Worm (Caenorhabditis elegans) whole organism, L2 larva: Measurements from ENCODE around the gene dcap-1.

Experiments
- C34F6.9 ChIP-seq: fragments of 150-350 bp; optimal IDR thresholded peaks from 2 replicates; lab custom pipeline; 2014; ENCODE audit warnings: missing biosample characterization, missing genetic modification characterization
- R02D3.7 ChIP-seq: fragments of 150-350 bp; optimal IDR thresholded peaks from 2 replicates; lab custom pipeline; 2014; ENCODE audit warnings: missing biosample characterization, missing genetic modification characterization
- Y55F3AM.14 ChIP-seq: fragments of 200-800 bp; sonication (Bioruptor generic); optimal IDR thresholded peaks from 2 replicates; lab custom pipeline; 2018; ENCODE audit warnings: mild to moderate bottlenecking, missing genetic modification characterization, missing compliant biosample characterization
- ZK546.5 ChIP-seq: sonication (generic microtip); optimal IDR thresholded peaks from 2 replicates; lab custom pipeline; 2017; ENCODE audit warnings: missing biosample characterization, missing genetic modification characterization
- alr-1 ChIP-seq: fragments of 150-350 bp; optimal IDR thresholded peaks from 2 replicates; lab custom pipeline; 2014; ENCODE audit warnings: missing biosample characterization, missing genetic modification characterization
- ama-1 ChIP-seq: fragments of 150-350 bp; optimal IDR thresholded peaks from 2 replicates; lab custom pipeline; 2018; ENCODE audit warnings: inconsistent platforms
- blmp-1 ChIP-seq: sonication (generic microtip); optimal IDR thresholded peaks from 2 replicates; lab custom pipeline; 2017; ENCODE audit warnings: missing genetic modification characterization, mild to moderate bottlenecking, missing compliant biosample characterization, antibody characterized with exemption, moderate library complexity; ENCODE audit not compliant: insufficient read depth
- ceh-16 ChIP-seq: fragments of 150-350 bp; optimal IDR thresholded peaks from 2 replicates; lab custom pipeline; 2014; ENCODE audit warnings: missing biosample characterization, missing genetic modification characterization
- ceh-82 ChIP-seq: fragments of 150-350 bp; optimal IDR thresholded peaks from 2 replicates; lab custom pipeline; 2014; ENCODE audit warnings: missing biosample characterization, missing genetic modification characterization
- crh-2 ChIP-seq: sonication (generic microtip); optimal IDR thresholded peaks from 2 replicates; lab custom pipeline; 2017; ENCODE audit warnings: missing biosample characterization, missing genetic modification characterization
- dmd-4 ChIP-seq: sonication (generic microtip); optimal IDR thresholded peaks from 2 replicates; lab custom pipeline; 2017; ENCODE audit warnings: missing biosample characterization, missing genetic modification characterization
- egl-27 ChIP-seq: sonication (generic microtip); optimal IDR thresholded peaks from 3 replicates; lab custom pipeline; 2017; ENCODE audit warnings: missing biosample characterization, missing genetic modification reagents, missing genetic modification characterization
- elt-1 ChIP-seq: fragments of 150-350 bp; optimal IDR thresholded peaks from 2 replicates; lab custom pipeline; 2014; ENCODE audit warnings: missing biosample characterization, missing genetic modification characterization
- elt-3 ChIP-seq: sonication (generic microtip); optimal IDR thresholded peaks from 2 replicates; lab custom pipeline; 2017; ENCODE audit warnings: missing biosample characterization, missing genetic modification characterization
- fos-1 ChIP-seq: fragments of 150-350 bp; optimal IDR thresholded peaks from 2 replicates; lab custom pipeline; 2014; ENCODE audit warnings: missing biosample characterization, missing genetic modification characterization
- gmeb-1 ChIP-seq: fragments of 150-350 bp; optimal IDR thresholded peaks from 2 replicates; lab custom pipeline; 2014; ENCODE audit warnings: missing biosample characterization, missing genetic modification characterization
- lin-11 ChIP-seq: fragments of 150-350 bp; sonication (generic microtip); optimal IDR thresholded peaks from 2 replicates; lab custom pipeline; 2014; ENCODE audit warnings: missing biosample characterization, missing genetic modification characterization, inconsistent platforms, mixed read lengths
- lin-13 ChIP-seq: fragments of 150-350 bp; optimal IDR thresholded peaks from 2 replicates; lab custom pipeline; 2014; ENCODE audit warnings: missing biosample characterization, missing genetic modification reagents, missing genetic modification characterization
- lin-39 ChIP-seq: fragments of 150-350 bp; optimal IDR thresholded peaks from 2 replicates; lab custom pipeline; 2014; ENCODE audit warnings: missing biosample characterization, missing genetic modification reagents, missing genetic modification characterization
- lsy-2 ChIP-seq, 2 experiments: fragments of 150-350 bp in 1 of 2; sonication (generic microtip) in 1 of 2; optimal IDR thresholded peaks; 2 replicates each; lab custom pipeline; 2014 to 2017; ENCODE audit warnings: missing biosample characterization in 2 of 2, missing genetic modification characterization in 2 of 2
- mab-5 ChIP-seq: fragments of 150-350 bp; optimal IDR thresholded peaks from 2 replicates; lab custom pipeline; 2014; ENCODE audit warnings: missing biosample characterization, missing genetic modification characterization
- mbf-1 ChIP-seq: sonication (generic microtip); optimal IDR thresholded peaks from 2 replicates; lab custom pipeline; 2017; ENCODE audit warnings: missing biosample characterization, missing genetic modification characterization
- mdl-1 ChIP-seq, 2 experiments: fragments of 150-350 bp in 1 of 2; sonication (generic microtip) in 1 of 2; optimal IDR thresholded peaks; 2 replicates each; lab custom pipeline; 2017; ENCODE audit warnings: missing biosample characterization in 2 of 2, missing genetic modification characterization in 2 of 2
- nhr-10 ChIP-seq: sonication (generic microtip); optimal IDR thresholded peaks from 2 replicates; lab custom pipeline; 2017; ENCODE audit warnings: missing biosample characterization, missing genetic modification characterization
- nhr-12 ChIP-seq: fragments of 150-350 bp; optimal IDR thresholded peaks from 2 replicates; lab custom pipeline; 2014; ENCODE audit warnings: missing biosample characterization, missing genetic modification characterization
- nhr-129 ChIP-seq: fragments of 150-350 bp; optimal IDR thresholded peaks from 2 replicates; lab custom pipeline; 2014; ENCODE audit warnings: missing biosample characterization, missing genetic modification characterization
- nhr-21 ChIP-seq: fragments of 150-350 bp; optimal IDR thresholded peaks from 2 replicates; lab custom pipeline; 2014; ENCODE audit warnings: missing biosample characterization, missing genetic modification characterization
- nhr-23 ChIP-seq: fragments of 150-350 bp; optimal IDR thresholded peaks from 2 replicates; lab custom pipeline; 2014; ENCODE audit warnings: missing biosample characterization, missing genetic modification reagents, missing genetic modification characterization
- nhr-237 ChIP-seq: fragments of 150-350 bp; optimal IDR thresholded peaks from 2 replicates; lab custom pipeline; 2014; ENCODE audit warnings: missing biosample characterization, missing genetic modification characterization
- nhr-25 ChIP-seq: fragments of 150-350 bp; sonication (generic microtip); optimal IDR thresholded peaks from 3 replicates; lab custom pipeline; 2014; ENCODE audit warnings: missing biosample characterization, missing genetic modification characterization
- nhr-6 ChIP-seq: fragments of 150-350 bp; optimal IDR thresholded peaks from 2 replicates; lab custom pipeline; 2014; ENCODE audit warnings: missing biosample characterization, missing genetic modification characterization
- nhr-77 ChIP-seq: fragments of 150-350 bp; optimal IDR thresholded peaks from 2 replicates; lab custom pipeline; 2014; ENCODE audit warnings: missing biosample characterization, missing genetic modification characterization
- sem-4 ChIP-seq: fragments of 150-350 bp; optimal IDR thresholded peaks from 2 replicates; lab custom pipeline; 2014; ENCODE audit warnings: missing biosample characterization, missing genetic modification reagents, missing genetic modification characterization
- sma-3 ChIP-seq: sonication (generic microtip); optimal IDR thresholded peaks from 2 replicates; lab custom pipeline; 2016; ENCODE audit warnings: missing genetic modification reagents, missing genetic modification characterization, missing compliant biosample characterization
- sma-9 ChIP-seq, 2 experiments: fragments of 150-350 bp in 1 of 2; sonication (generic microtip) in 1 of 2; optimal IDR thresholded peaks; 2 replicates each; lab custom pipeline; 2014 to 2016; ENCODE audit warnings: missing genetic modification characterization in 2 of 2, mild to moderate bottlenecking in 1 of 2, missing biosample characterization in 1 of 2, missing compliant biosample characterization in 1 of 2, missing genetic modification reagents in 1 of 2, moderate library complexity in 1 of 2
- snpc-4 ChIP-seq: fragments of 150-350 bp; optimal IDR thresholded peaks from 2 replicates; lab custom pipeline; 2014; ENCODE audit warnings: missing biosample characterization, missing genetic modification characterization
- unc-39 ChIP-seq: fragments of 150-350 bp; optimal IDR thresholded peaks from 2 replicates; lab custom pipeline; 2014; ENCODE audit warnings: missing biosample characterization, missing genetic modification characterization
- unc-55 ChIP-seq: fragments of 150-350 bp; sonication (generic microtip); optimal IDR thresholded peaks from 3 replicates; lab custom pipeline; 2014; ENCODE audit warnings: missing biosample characterization, missing genetic modification reagents, missing genetic modification characterization
- unc-62 ChIP-seq: fragments of 150-350 bp; optimal IDR thresholded peaks from 2 replicates; lab custom pipeline; 2014; ENCODE audit warnings: missing biosample characterization, missing genetic modification reagents, missing genetic modification characterization
- zag-1 ChIP-seq: fragments of 150-350 bp; optimal IDR thresholded peaks from 2 replicates; lab custom pipeline; 2014; ENCODE audit warnings: missing biosample characterization, missing genetic modification characterization
- ztf-11 ChIP-seq: sonication (generic microtip); optimal IDR thresholded peaks from 2 replicates; lab custom pipeline; 2017; ENCODE audit warnings: missing biosample characterization, missing genetic modification characterization
- ztf-4 ChIP-seq: fragments of 150-350 bp; optimal IDR thresholded peaks from 2 replicates; lab custom pipeline; 2014; ENCODE audit warnings: missing biosample characterization, missing genetic modification characterization

dcap-1 gene

ce11 chrIV:1054736-1055135 lies at the start of gene dcap-1:
Gene dcap-1 (minus strand): TSS chrIV:1054794.
- TF ChIP-seq mdl-1 (tag; optimal IDR thresholded peaks at IDR 0.05; lab: Kevin White, UChicago) = no peak
- no peak for TF ChIP-seq nhr-77
- peak; percentile 51 for TF ChIP-seq unc-55
- TF ChIP-seq gmeb-1 (tag; lab: Kevin White, UChicago) = peak; percentile 4
- peak; percentile 24 to 55 for TF ChIP-seq lsy-2 (tag; optimal IDR thresholded peaks at IDR 0.05; lab: Kevin White, UChicago)
- peak; percentile 22 for TF ChIP-seq C34F6.9
- no peak for TF ChIP-seq sma-9 (GFP tag; optimal IDR thresholded peaks at IDR 0.05; lab: Kevin White, UChicago)
- TF ChIP-seq sma-9 (tag; optimal IDR thresholded peaks at IDR 0.05; lab: Kevin White, UChicago) = no peak
- TF ChIP-seq crh-2 (tag; lab: Kevin White, UChicago) = peak; percentile 18
- TF ChIP-seq fos-1 (tag; lab: Kevin White, UChicago) = no peak
- TF ChIP-seq nhr-129 (tag; lab: Kevin White, UChicago) = peak; percentile 13
- TF ChIP-seq dmd-4 (tag; lab: Kevin White, UChicago) = no peak
- no peak for TF ChIP-seq ztf-4
- no peak for TF ChIP-seq nhr-6 (tag; lab: Kevin White, UChicago)
- no peak for TF ChIP-seq elt-1 (tag; lab: Kevin White, UChicago)
- TF ChIP-seq sma-3 (GFP tag; lab: Kevin White, UChicago) = no peak
- TF ChIP-seq ZK546.5 (tag; lab: Kevin White, UChicago) = no peak
- TF ChIP-seq R02D3.7 (tag; lab: Kevin White, UChicago) = peak; percentile 93

ce11 chrIV:1097153-1097552 lies 42.6 kb upstream of the dcap-1 start, which contains the start of gene cox-18:
Gene cox-18 (plus strand): TSS chrIV:1097453.
- no peak for TF ChIP-seq nhr-12 (tag; lab: Kevin White, UChicago)

ce11 chrIV:1096154-1096553 lies 41.6 kb upstream of the dcap-1 start:
- TF ChIP-seq lsy-2 (tag; optimal IDR thresholded peaks at IDR 0.05; lab: Kevin White, UChicago) = no peak
- TF ChIP-seq crh-2 (tag; lab: Kevin White, UChicago) = no peak
- no peak for TF ChIP-seq dmd-4 (tag; lab: Kevin White, UChicago)
- TF ChIP-seq snpc-4 = no peak
- no peak for TF ChIP-seq nhr-129 (tag; lab: Kevin White, UChicago)

- TF ChIP-seq nhr-21 (tag; lab: Kevin White, UChicago) = peak; percentile 97
- peak; percentile 96 for TF ChIP-seq Y55F3AM.14
- TF ChIP-seq nhr-77 = peak; percentile 65
- no peak for TF ChIP-seq alr-1 (tag; lab: Kevin White, UChicago)
- peak; percentile 39 for TF ChIP-seq mbf-1 (tag; lab: Kevin White, UChicago)
- peak; percentile 66 for TF ChIP-seq ama-1
- peak; percentile 98 for TF ChIP-seq crh-2 (tag; lab: Kevin White, UChicago)
- peak; percentile 89 for TF ChIP-seq R02D3.7 (tag; lab: Kevin White, UChicago)
- peak; percentile 3 to 78 for TF ChIP-seq mdl-1 (tag; optimal IDR thresholded peaks at IDR 0.05; lab: Kevin White, UChicago)
- no peak for TF ChIP-seq nhr-23
- TF ChIP-seq lin-13 = peak; percentile 97
- peak; percentile 96 for TF ChIP-seq ztf-4
- TF ChIP-seq mab-5 (tag; lab: Kevin White, UChicago) = peak; percentile 97
- peak; percentile 80 for TF ChIP-seq ztf-11 (tag; lab: Kevin White, UChicago)
- TF ChIP-seq snpc-4 = peak; percentile 81
- TF ChIP-seq nhr-129 (tag; lab: Kevin White, UChicago) = peak; percentile 87
- peak; percentile 49 for TF ChIP-seq nhr-12 (tag; lab: Kevin White, UChicago)
- peak; percentile 96 for TF ChIP-seq sma-9 (GFP tag; optimal IDR thresholded peaks at IDR 0.05; lab: Kevin White, UChicago)
- TF ChIP-seq sma-9 (tag; optimal IDR thresholded peaks at IDR 0.05; lab: Kevin White, UChicago) = no peak
- no peak for TF ChIP-seq elt-3 (tag; lab: Kevin White, UChicago)
- TF ChIP-seq unc-55 = peak; percentile 99
- TF ChIP-seq ZK546.5 (tag; lab: Kevin White, UChicago) = peak; percentile 81
- TF ChIP-seq nhr-25 (tag; lab: Kevin White, UChicago) = peak; percentile 98
- peak; percentile 95 for TF ChIP-seq sem-4 (tag; lab: Kevin White, UChicago)
- TF ChIP-seq lin-39 (tag; lab: Kevin White, UChicago) = peak; percentile 10
- peak; percentile 93 for TF ChIP-seq C34F6.9
- TF ChIP-seq blmp-1 (tag; lab: Kevin White, UChicago) = peak; percentile 45
- no peak for TF ChIP-seq unc-39 (tag; lab: Kevin White, UChicago)
- peak; percentile 97 for TF ChIP-seq gmeb-1 (tag; lab: Kevin White, UChicago)
- peak; percentile 98 for TF ChIP-seq sma-3 (GFP tag; lab: Kevin White, UChicago)
- peak; percentile 87 for TF ChIP-seq ceh-82
- TF ChIP-seq unc-62 (GFP tag; lab: Kevin White, UChicago) = peak; percentile 69
- TF ChIP-seq nhr-237 = peak; percentile 82
- peak; percentile 92 for TF ChIP-seq nhr-10
- peak; percentile 74 for TF ChIP-seq zag-1 (tag; lab: Kevin White, UChicago)
- TF ChIP-seq ceh-16 (tag; lab: Kevin White, UChicago) = peak; percentile 79
- TF ChIP-seq fos-1 (tag; lab: Kevin White, UChicago) = peak; percentile 85
- peak; percentile 99 for TF ChIP-seq lin-11
- TF ChIP-seq dmd-4 (tag; lab: Kevin White, UChicago) = peak; percentile 74
- no peak for TF ChIP-seq elt-1 (tag; lab: Kevin White, UChicago)
- TF ChIP-seq egl-27 (tag; lab: Kevin White, UChicago) = peak; percentile 92
Observed at ce11 chrIV:1093870-1094564, 39.4 kb upstream of the dcap-1 start, which contains the start of the genes cct-8 and Y55F3AR.2. Gene cct-8 (minus strand): TSS chrIV:1093920. Gene Y55F3AR.2 (plus strand): TSS chrIV:1094541.
